Fruit fly (Drosophila melanogaster): ENCODE results near the gene Ptp61F.

The Ptp61F gene

dm6 chr3L:1320931-1321556, 154.0 kb downstream of the Ptp61F start (continued):
- TF ChIP-seq CG9139 (GFP tag; optimal IDR thresholded peaks at IDR 0.05) = peak; percentile 43
- peak; percentile 2 for TF ChIP-seq CG34406 (GFP tag; optimal IDR thresholded peaks at IDR 0.05)
- TF ChIP-seq Eip78C (GFP tag) = peak; percentile 16
- TF ChIP-seq dac (GFP tag; optimal IDR thresholded peaks at IDR 0.05) = no peak
- no peak for TF ChIP-seq CG11902 (GFP tag; optimal IDR thresholded peaks at IDR 0.05)
- TF ChIP-seq Smox (GFP tag; optimal IDR thresholded peaks at IDR 0.05) = peak; percentile 32
- TF ChIP-seq Hr4 (GFP tag; optimal IDR thresholded peaks at IDR 0.05) = no peak
- TF ChIP-seq CG3032 (tag; optimal IDR thresholded peaks at IDR 0.05) = no peak

dm6 chr3L:1320230-1320930, 154.7 kb downstream of the Ptp61F start:
- peak; percentile 60 for TF ChIP-seq Ets96B (tag; optimal IDR thresholded peaks at IDR 0.05)
- TF ChIP-seq CG8319 (GFP tag; optimal IDR thresholded peaks at IDR 0.05) = no peak
- peak; percentile 54 for TF ChIP-seq OdsH (GFP tag; optimal IDR thresholded peaks at IDR 0.05)
- peak; percentile 53 for TF ChIP-seq CG6792 (GFP tag; optimal IDR thresholded peaks at IDR 0.05)
- TF ChIP-seq achi (GFP tag; optimal IDR thresholded peaks at IDR 0.05) = peak; percentile 55
- TF ChIP-seq Hr4 (GFP tag; optimal IDR thresholded peaks at IDR 0.05) = peak; percentile 11
- peak; percentile 36 for TF ChIP-seq net (GFP tag; optimal IDR thresholded peaks at IDR 0.05)
- TF ChIP-seq CG3919 (GFP tag; optimal IDR thresholded peaks at IDR 0.05) = peak; percentile 69
- TF ChIP-seq lz (GFP tag; optimal IDR thresholded peaks at IDR 0.05) = peak; percentile 55
- TF ChIP-seq salr (GFP tag; optimal IDR thresholded peaks at IDR 0.05) = peak in 1 of 2 experiments; percentile 26
- TF ChIP-seq CG8119 (GFP tag; IDR thresholded peaks at IDR 0.05) = peak; percentile 27; the same call in 1 of the 3 replicates
- peak; percentile 17 for TF ChIP-seq CG3032 (tag; optimal IDR thresholded peaks at IDR 0.05)
- TF ChIP-seq CG10669 (GFP tag; optimal IDR thresholded peaks at IDR 0.05) = peak; percentile 58
- TF ChIP-seq Sox14 (GFP tag; optimal IDR thresholded peaks at IDR 0.05) = peak; percentile 43
- peak; percentile 34 for TF ChIP-seq CG10631 (GFP tag; optimal IDR thresholded peaks at IDR 0.05)
- TF ChIP-seq CG16779 (tag; optimal IDR thresholded peaks at IDR 0.05) = peak; percentile 10
- peak; percentile 28; the same call in 1 of the 2 replicates for TF ChIP-seq Gug (GFP tag; IDR thresholded peaks at IDR 0.05)
- peak; percentile 33 for TF ChIP-seq CG11902 (GFP tag; optimal IDR thresholded peaks at IDR 0.05)
- TF ChIP-seq eg (GFP tag; IDR thresholded peaks at IDR 0.05) = peak; percentile 26; the same call in 1 of the 3 replicates
- TF ChIP-seq CG32006 (GFP tag; optimal IDR thresholded peaks at IDR 0.05) = peak; percentile 60
- TF ChIP-seq pdm3 (GFP tag; optimal IDR thresholded peaks at IDR 0.05) = peak; percentile 60
- TF ChIP-seq topi (GFP tag; optimal IDR thresholded peaks at IDR 0.05) = peak; percentile 60
- TF ChIP-seq CG6163 (GFP tag; IDR thresholded peaks at IDR 0.05) = peak; percentile 35; the same call in 1 of the 3 replicates
- peak; percentile 51 for TF ChIP-seq acj6 (GFP tag; optimal IDR thresholded peaks at IDR 0.05)
- TF ChIP-seq fkh (GFP tag; optimal IDR thresholded peaks at IDR 0.05) = no peak
- TF ChIP-seq Sox15 (GFP tag; optimal IDR thresholded peaks at IDR 0.05) = peak; percentile 31
- peak; percentile 54 for TF ChIP-seq Smox (GFP tag; optimal IDR thresholded peaks at IDR 0.05)
- peak; percentile 57 for TF ChIP-seq vri (GFP tag; optimal IDR thresholded peaks at IDR 0.05)
- TF ChIP-seq ss (GFP tag; optimal IDR thresholded peaks at IDR 0.05) = no peak
- TF ChIP-seq Blimp-1 (GFP tag; optimal IDR thresholded peaks at IDR 0.05) = no peak
- peak; percentile 69 for TF ChIP-seq Sox102F (GFP tag; optimal IDR thresholded peaks at IDR 0.05)
- peak; percentile 90 for TF ChIP-seq Eip78C (GFP tag)
- TF ChIP-seq CG34406 (GFP tag; optimal IDR thresholded peaks at IDR 0.05) = peak; percentile 35
- no peak for TF ChIP-seq fd85E (GFP tag; optimal IDR thresholded peaks at IDR 0.05)
- peak; percentile 16 for TF ChIP-seq CG6276 (GFP tag; optimal IDR thresholded peaks at IDR 0.05)
- TF ChIP-seq CG9139 (GFP tag; optimal IDR thresholded peaks at IDR 0.05) = no peak
- TF ChIP-seq CG6854 (GFP tag; optimal IDR thresholded peaks at IDR 0.05) = no peak
- peak; percentile 48 for TF ChIP-seq fd59A (GFP tag; optimal IDR thresholded peaks at IDR 0.05)
- TF ChIP-seq Lpt (GFP tag; optimal IDR thresholded peaks at IDR 0.05) = no peak
- peak; percentile 48 for TF ChIP-seq Hr39 (GFP tag; optimal IDR thresholded peaks at IDR 0.05)
- no peak for TF ChIP-seq CG7368 (GFP tag; optimal IDR thresholded peaks at IDR 0.05)
- peak; percentile 13 for TF ChIP-seq dsx (GFP tag; optimal IDR thresholded peaks at IDR 0.05; ENCODE audit: poor library complexity, severe bottlenecking)
- no peak for TF ChIP-seq CG11294 (GFP tag; IDR thresholded peaks at IDR 0.05)
- TF ChIP-seq Eip93F (GFP tag; optimal IDR thresholded peaks at IDR 0.05) = no peak
- TF ChIP-seq cyc (GFP tag; optimal IDR thresholded peaks at IDR 0.05) = peak; percentile 34
- no peak for TF ChIP-seq dac (GFP tag; optimal IDR thresholded peaks at IDR 0.05)
